Worm (Caenorhabditis elegans) whole organism, L3 larva: ENCODE data around the gene D1054.1.

Experiments used
- ceh-28 ChIP-seq: fragments of 150-350 bp; optimal IDR thresholded peaks from 2 replicates; lab custom pipeline; 2014; ENCODE audit warnings: missing biosample characterization, missing genetic modification reagents, missing genetic modification characterization
- ceh-9 ChIP-seq: sonication (generic microtip); optimal IDR thresholded peaks from 2 replicates; lab custom pipeline; 2018; ENCODE audit warnings: missing biosample characterization, missing genetic modification characterization
- daf-12 ChIP-seq: fragments of 150-350 bp; optimal IDR thresholded peaks from 2 replicates; lab custom pipeline; 2014; ENCODE audit warnings: missing biosample characterization, missing genetic modification reagents, missing genetic modification characterization
- egl-5 ChIP-seq: fragments of 150-350 bp; optimal IDR thresholded peaks from 2 replicates; lab custom pipeline; 2017; ENCODE audit warnings: missing biosample characterization, missing genetic modification reagents, missing genetic modification characterization, inconsistent platforms
- lin-15B ChIP-seq: fragments of 150-350 bp; optimal IDR thresholded peaks from 2 replicates; lab custom pipeline; 2014; ENCODE audit warnings: missing biosample characterization, missing genetic modification characterization
- mdl-1 ChIP-seq: fragments of 150-350 bp; optimal IDR thresholded peaks from 2 replicates; lab custom pipeline; 2014; ENCODE audit warnings: missing biosample characterization, missing genetic modification characterization
- nhr-23 ChIP-seq: fragments of 150-350 bp; optimal IDR thresholded peaks from 2 replicates; lab custom pipeline; 2014; ENCODE audit warnings: missing biosample characterization, missing genetic modification reagents, missing genetic modification characterization
- nhr-77 ChIP-seq: fragments of 150-350 bp; optimal IDR thresholded peaks from 2 replicates; lab custom pipeline; 2014; ENCODE audit warnings: missing biosample characterization, missing genetic modification characterization
- unc-62 ChIP-seq: fragments of 150-350 bp; sonication (generic microtip); optimal IDR thresholded peaks from 4 replicates; lab custom pipeline; 2014; ENCODE audit warnings: missing biosample characterization, missing genetic modification reagents, missing genetic modification characterization
- ztf-4 ChIP-seq: fragments of 150-350 bp; optimal IDR thresholded peaks from 2 replicates; lab custom pipeline; 2014; ENCODE audit warnings: missing biosample characterization, missing genetic modification characterization

- TF ChIP-seq ztf-4 (tag; lab: Kevin White, UChicago) = no peak
- TF ChIP-seq ceh-9 (tag; lab: Kevin White, UChicago) = no peak
- no peak for TF ChIP-seq unc-62 (GFP tag; lab: Kevin White, UChicago)
- TF ChIP-seq mdl-1 (tag; lab: Kevin White, UChicago) = no peak
- TF ChIP-seq lin-15B (tag; lab: Kevin White, UChicago) = no peak
- TF ChIP-seq nhr-23 (tag; lab: Kevin White, UChicago) = no peak
- TF ChIP-seq daf-12 (tag; lab: Kevin White, UChicago) = no peak
- no peak for TF ChIP-seq egl-5 (tag; lab: Kevin White, UChicago)
- TF ChIP-seq ceh-28 (tag; lab: Kevin White, UChicago) = no peak
- TF ChIP-seq nhr-77 (tag; lab: Kevin White, UChicago) = no peak
These were observed 48.7 kb downstream of the D1054.1 start for ce11 chrV:10721304-10721703.
